Worm (Caenorhabditis elegans): ENCODE results near the gene fbxa-167.

DNA sequence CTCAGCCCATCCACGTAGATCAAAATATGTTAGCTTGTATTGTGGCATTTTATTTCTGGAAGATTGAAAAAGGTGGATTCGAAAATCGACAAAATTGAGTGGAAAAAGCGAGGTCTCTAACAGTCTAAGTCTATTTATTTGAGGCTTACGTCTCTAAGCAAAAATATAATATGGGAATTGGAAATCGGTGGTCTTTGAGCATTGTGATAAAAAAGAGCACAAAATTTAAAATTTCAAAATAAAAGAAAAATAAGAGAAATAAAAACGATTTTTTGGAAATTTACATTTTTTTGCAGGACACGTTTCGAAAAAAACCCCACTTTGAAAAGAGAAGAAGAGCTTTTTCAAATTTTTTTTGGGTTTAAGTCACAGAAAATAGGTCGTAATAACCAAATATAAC is 28.2 kb upstream of the fbxa-167 start, which contains the start of gene gst-15:
- TF ChIP-seq ama-1 (optimal IDR thresholded peaks at IDR 0.05): no peak
- TF ChIP-seq sea-1 (GFP tag; conservative IDR thresholded peaks at IDR 0.05): no peak
- TF ChIP-seq flt-1 (GFP tag; IDR thresholded peaks at IDR 0.05): no peak
- TF ChIP-seq hmbx-1 (tag; optimal IDR thresholded peaks at IDR 0.05): no peak
- no peak for TF ChIP-seq B0310.2 (tag; optimal IDR thresholded peaks at IDR 0.05)
- TF ChIP-seq aly-1 (tag; optimal IDR thresholded peaks at IDR 0.05): no peak
- no peak for TF ChIP-seq tbx-11 (GFP tag; IDR thresholded peaks at IDR 0.05)
- no peak for TF ChIP-seq pes-1 (GFP tag; IDR thresholded peaks at IDR 0.05)
- TF ChIP-seq ceh-36 (tag; optimal IDR thresholded peaks at IDR 0.05): no peak
- TF ChIP-seq scrt-1 (GFP tag; IDR thresholded peaks at IDR 0.05): no peak
